5 fruit fly cellular contexts compared by ENCODE assay signal in the genomic region with DNA sequence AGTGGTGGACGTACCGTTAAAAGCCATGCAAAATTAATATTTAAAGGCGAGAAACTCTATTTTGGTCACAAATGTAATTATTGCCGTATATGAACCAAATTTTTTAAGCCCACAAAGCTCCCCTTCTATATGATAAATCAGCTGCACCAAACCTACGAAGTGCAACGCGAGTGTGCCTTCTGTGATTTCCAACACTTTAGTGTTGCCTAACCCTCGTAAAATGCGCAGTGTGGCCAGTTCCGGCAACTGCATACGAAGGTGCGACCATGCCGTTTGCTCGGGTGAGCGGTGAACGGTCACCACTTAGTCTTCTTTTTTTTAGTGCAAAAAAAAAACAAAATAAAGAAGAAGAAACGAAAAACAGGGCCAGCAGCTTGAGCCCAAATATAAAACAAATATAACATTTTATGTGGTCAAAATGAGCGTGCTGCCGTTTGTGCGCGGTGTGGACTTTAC.
A peak's percentile ranks its signal among the peaks of the same experiment; 100 is the strongest.
TF ChIP-seq lines count a peak whose summit lies in the region.

A gene (minus strand): TSS at position 201 of the 456 bp plus-strand sequence.
A gene (plus strand): TSS at position 266 of the 456 bp plus-strand sequence.

- peak; percentile 35 for TF ChIP-seq CTCF in whole organism, embryonic (GFP tag; optimal IDR thresholded peaks at IDR 0.05; lab: Kevin White, UChicago)

TF ChIP-seq in whole organism, adult, 20 proteins besides CTCF, POLR2A, EP300 and RAD21 (continues in another document):
- peak; percentile 74 for TF ChIP-seq pad (GFP tag; optimal IDR thresholded peaks at IDR 0.05; lab: Kevin White, UChicago)
- peak; percentile 96 for TF ChIP-seq CG14711 (tag; optimal IDR thresholded peaks at IDR 0.05; lab: Kevin White, UChicago)
- no peak for TF ChIP-seq cnc (optimal IDR thresholded peaks at IDR 0.05; lab: Kevin White, UChicago)
- peak; percentile 87 for TF ChIP-seq ovo (GFP tag; optimal IDR thresholded peaks at IDR 0.05; lab: Kevin White, UChicago)
- TF ChIP-seq CG11617 (GFP tag; optimal IDR thresholded peaks at IDR 0.05; lab: Kevin White, UChicago) = peak; percentile 85
- TF ChIP-seq CG1620 (GFP tag; optimal IDR thresholded peaks at IDR 0.05; lab: Kevin White, UChicago) = peak; percentile 85
- TF ChIP-seq kay (GFP tag; lab: Kevin White, UChicago; ENCODE audit: borderline replicate concordance) = no peak
- peak; percentile 77 for TF ChIP-seq tj (GFP tag; optimal IDR thresholded peaks at IDR 0.05; lab: Kevin White, UChicago)
- peak; percentile 49 for TF ChIP-seq CG33017 (tag; optimal IDR thresholded peaks at IDR 0.05; lab: Kevin White, UChicago)
- peak; percentile 65 for TF ChIP-seq CG5204 (GFP tag; optimal IDR thresholded peaks at IDR 0.05; lab: Kevin White, UChicago)
- peak; percentile 58 for TF ChIP-seq CG12768 (GFP tag; optimal IDR thresholded peaks at IDR 0.05; lab: Kevin White, UChicago)
- peak; percentile 82 for TF ChIP-seq CG7101 (tag; optimal IDR thresholded peaks at IDR 0.05; lab: Kevin White, UChicago)
- peak; percentile 87 for TF ChIP-seq bab1 (GFP tag; optimal IDR thresholded peaks at IDR 0.05; lab: Kevin White, UChicago)
- TF ChIP-seq cic (GFP tag; optimal IDR thresholded peaks at IDR 0.05; lab: Kevin White, UChicago) = peak; percentile 58
- peak; percentile 87 for TF ChIP-seq Hr96 (GFP tag; optimal IDR thresholded peaks at IDR 0.05; lab: Kevin White, UChicago)
- peak; percentile 70 for TF ChIP-seq Crg-1 (GFP tag; optimal IDR thresholded peaks at IDR 0.05; lab: Kevin White, UChicago)
- peak; percentile 88 for TF ChIP-seq Mnt (GFP tag; optimal IDR thresholded peaks at IDR 0.05; lab: Kevin White, UChicago)

TF ChIP-seq in whole organism, embryonic, 481 proteins besides CTCF, POLR2A, EP300 and RAD21 (continues in another document):
- peak; percentile 81 for TF ChIP-seq HmgZ (tag; optimal IDR thresholded peaks at IDR 0.05; lab: Kevin White, UChicago)
- 0 out of 3 replicates have a peak, but pooled peaks have one; percentile 45 for TF ChIP-seq C15 (GFP tag; IDR thresholded peaks at IDR 0.05; lab: Robert Waterston, UW)
- TF ChIP-seq mld (GFP tag; IDR thresholded peaks at IDR 0.05; lab: Robert Waterston, UW; ENCODE audit: partially characterized antibody) = no peak
- TF ChIP-seq zfh1 (GFP tag; IDR thresholded peaks at IDR 0.05; lab: Robert Waterston, UW) = peak; percentile 93
- no peak for TF ChIP-seq CG2129 (GFP tag; IDR thresholded peaks at IDR 0.05; lab: Robert Waterston, UW; ENCODE audit: partially characterized antibody)
- no peak for TF ChIP-seq psq (GFP tag; optimal IDR thresholded peaks at IDR 0.05; lab: Kevin White, UChicago)
- TF ChIP-seq btn (GFP tag; optimal IDR thresholded peaks at IDR 0.05; lab: Kevin White, UChicago) = peak; percentile 67
- TF ChIP-seq dan (GFP tag; IDR thresholded peaks at IDR 0.05; lab: Robert Waterston, UW) = peak; percentile 52; the same call in 1 of the 2 replicates
- TF ChIP-seq CG11456 (GFP tag; IDR thresholded peaks at IDR 0.05; lab: Robert Waterston, UW) = peak; percentile 92
- TF ChIP-seq tin (GFP tag; optimal IDR thresholded peaks at IDR 0.05; lab: Kevin White, UChicago) = peak; percentile 74
- no peak for TF ChIP-seq Dip2 (GFP tag; IDR thresholded peaks at IDR 0.05; lab: Robert Waterston, UW)
- TF ChIP-seq Optix (GFP tag; IDR thresholded peaks at IDR 0.05; lab: Robert Waterston, UW) = peak; percentile 92
- peak; percentile 80 for TF ChIP-seq CG12391 (tag; optimal IDR thresholded peaks at IDR 0.05; lab: Kevin White, UChicago)
- TF ChIP-seq Atf6 (GFP tag; IDR thresholded peaks at IDR 0.05; lab: Robert Waterston, UW) = peak; percentile 85
- TF ChIP-seq Gug (GFP tag; IDR thresholded peaks at IDR 0.05; lab: Robert Waterston, UW) = peak; percentile 93
- TF ChIP-seq CG12071 (GFP tag; optimal IDR thresholded peaks at IDR 0.05; lab: Kevin White, UChicago) = no peak
- TF ChIP-seq onecut (GFP tag; IDR thresholded peaks at IDR 0.05; lab: Robert Waterston, UW) = peak; percentile 43

TF ChIP-seq in whole organism, prepupa, 60 proteins besides CTCF, POLR2A, EP300 and RAD21 (continues in another document):
- TF ChIP-seq salr (GFP tag; optimal IDR thresholded peaks at IDR 0.05; lab: Kevin White, UChicago) (peak; percentile 75 to 88), CG11902 (GFP tag; optimal IDR thresholded peaks at IDR 0.05; lab: Kevin White, UChicago) (peak; percentile 83), CG6792 (GFP tag; optimal IDR thresholded peaks at IDR 0.05; lab: Kevin White, UChicago) (peak; percentile 84), CG10631 (GFP tag; optimal IDR thresholded peaks at IDR 0.05; lab: Kevin White, UChicago) (peak; percentile 86), Smox (GFP tag; optimal IDR thresholded peaks at IDR 0.05; lab: Kevin White, UChicago) (peak; percentile 82), lz (GFP tag; optimal IDR thresholded peaks at IDR 0.05; lab: Kevin White, UChicago) (peak; percentile 89), CG11294 (GFP tag; IDR thresholded peaks at IDR 0.05; lab: Robert Waterston, UW) (peak; percentile 89), Lpt (GFP tag; optimal IDR thresholded peaks at IDR 0.05; lab: Kevin White, UChicago) (peak; percentile 78), Eip75B (GFP tag; optimal IDR thresholded peaks at IDR 0.05; lab: Kevin White, UChicago) (peak; percentile 79), Sox15 (GFP tag; optimal IDR thresholded peaks at IDR 0.05; lab: Kevin White, UChicago) (peak; percentile 86), ss (GFP tag; optimal IDR thresholded peaks at IDR 0.05; lab: Kevin White, UChicago) (peak; percentile 97), Hr39 (GFP tag; optimal IDR thresholded peaks at IDR 0.05; lab: Kevin White, UChicago) (peak; percentile 93), vri (GFP tag; optimal IDR thresholded peaks at IDR 0.05; lab: Kevin White, UChicago) (peak; percentile 56), Gug (GFP tag; IDR thresholded peaks at IDR 0.05; lab: Robert Waterston, UW) (peak; percentile 92), CG10669 (GFP tag; optimal IDR thresholded peaks at IDR 0.05; lab: Kevin White, UChicago) (peak; percentile 84), CG6808 (GFP tag; optimal IDR thresholded peaks at IDR 0.05; lab: Kevin White, UChicago) (peak; percentile 95), esn (GFP tag; optimal IDR thresholded peaks at IDR 0.05; lab: Kevin White, UChicago) (peak; percentile 88), eg (GFP tag; IDR thresholded peaks at IDR 0.05; lab: Robert Waterston, UW) (peak; percentile 96)

TF ChIP-seq in whole organism, pupa, 21 proteins besides CTCF, POLR2A, EP300 and RAD21 (continues in another document):
- TF ChIP-seq CG15710 (tag; optimal IDR thresholded peaks at IDR 0.05; lab: Kevin White, UChicago) (peak; percentile 87), Pif1B (GFP tag; optimal IDR thresholded peaks at IDR 0.05; lab: Kevin White, UChicago) (peak; percentile 87), CG17806 (tag; optimal IDR thresholded peaks at IDR 0.05; lab: Kevin White, UChicago) (peak; percentile 80), gl (tag; optimal IDR thresholded peaks at IDR 0.05; lab: Kevin White, UChicago) (peak; percentile 96), CG10348 (GFP tag; IDR thresholded peaks at IDR 0.05; lab: Robert Waterston, UW) (peak; percentile 81; the same call in 1 of the 2 replicates), CG4496 (GFP tag; IDR thresholded peaks at IDR 0.05; lab: Robert Waterston, UW) (peak; percentile 97), Pif1A (GFP tag; optimal IDR thresholded peaks at IDR 0.05; lab: Kevin White, UChicago) (peak; percentile 91), rn (GFP tag; IDR thresholded peaks at IDR 0.05; lab: Robert Waterston, UW) (peak; percentile 87), CG14655 (GFP tag; optimal IDR thresholded peaks at IDR 0.05; lab: Kevin White, UChicago) (peak; percentile 89), Snoo (tag; optimal IDR thresholded peaks at IDR 0.05; lab: Kevin White, UChicago) (peak; percentile 74), CG12605 (GFP tag; IDR thresholded peaks at IDR 0.05; lab: Robert Waterston, UW) (peak; percentile 94), CG32121 (GFP tag; IDR thresholded peaks at IDR 0.05; lab: Robert Waterston, UW) (peak; percentile 94), CG8301 (tag; optimal IDR thresholded peaks at IDR 0.05; lab: Kevin White, UChicago) (peak; percentile 83), CG9948 (tag; optimal IDR thresholded peaks at IDR 0.05; lab: Kevin White, UChicago) (peak; percentile 73), D1 (tag; optimal IDR thresholded peaks at IDR 0.05; lab: Kevin White, UChicago) (no peak), fd96Ca (GFP tag; IDR thresholded peaks at IDR 0.05; lab: Robert Waterston, UW) (peak; percentile 97), Ets98B (GFP tag; IDR thresholded peaks at IDR 0.05; lab: Robert Waterston, UW) (peak; percentile 94), CG34367 (tag; optimal IDR thresholded peaks at IDR 0.05; lab: Kevin White, UChicago) (peak; percentile 91), CG13204 (GFP tag; optimal IDR thresholded peaks at IDR 0.05; lab: Kevin White, UChicago) (peak; percentile 92)

TF ChIP-seq in whole organism, wandering third instar larva, 38 proteins besides CTCF, POLR2A, EP300 and RAD21 (continues in another document):
- TF ChIP-seq N (GFP tag; optimal IDR thresholded peaks at IDR 0.05; lab: Kevin White, UChicago) (no peak), Dif (GFP tag; optimal IDR thresholded peaks at IDR 0.05; lab: Kevin White, UChicago; ENCODE audit: partially characterized antibody) (peak; percentile 13), dl (GFP tag; optimal IDR thresholded peaks at IDR 0.05; lab: Kevin White, UChicago; ENCODE audit: insufficient read depth in 1 of 2, partially characterized antibody in 2 of 2) (no peak), usp (GFP tag; optimal IDR thresholded peaks at IDR 0.05; lab: Kevin White, UChicago) (no peak), Jra (GFP tag; optimal IDR thresholded peaks at IDR 0.05; lab: Kevin White, UChicago) (peak; percentile 59), psq (GFP tag; optimal IDR thresholded peaks at IDR 0.05; lab: Kevin White, UChicago) (peak; percentile 67), fru (GFP tag; optimal IDR thresholded peaks at IDR 0.05; lab: Kevin White, UChicago) (peak; percentile 83), sage (GFP tag; optimal IDR thresholded peaks at IDR 0.05; lab: Kevin White, UChicago) (no peak), Mio (GFP tag; optimal IDR thresholded peaks at IDR 0.05; lab: Kevin White, UChicago) (peak; percentile 15), h (GFP tag; optimal IDR thresholded peaks at IDR 0.05; lab: Kevin White, UChicago) (peak; percentile 87), CrebA (GFP tag; optimal IDR thresholded peaks at IDR 0.05; lab: Kevin White, UChicago; ENCODE audit: borderline replicate concordance) (no peak), lola (GFP tag; optimal IDR thresholded peaks at IDR 0.05; lab: Kevin White, UChicago) (no peak), ey (GFP tag; optimal IDR thresholded peaks at IDR 0.05; lab: Kevin White, UChicago) (peak; percentile 86), jim (GFP tag; optimal IDR thresholded peaks at IDR 0.05; lab: Kevin White, UChicago) (peak; percentile 70), pan (optimal IDR thresholded peaks at IDR 0.05; lab: Kevin White, UChicago) (no peak), sv (GFP tag; optimal IDR thresholded peaks at IDR 0.05; lab: Kevin White, UChicago) (peak; percentile 69), Dfd (GFP tag; optimal IDR thresholded peaks at IDR 0.05; lab: Kevin White, UChicago) (no peak), Vsx2 (GFP tag; optimal IDR thresholded peaks at IDR 0.05; lab: Kevin White, UChicago; ENCODE audit: partially characterized antibody) (no peak), rgr (GFP tag; optimal IDR thresholded peaks at IDR 0.05; lab: Kevin White, UChicago) (peak; percentile 88), HLH106 (tag; optimal IDR thresholded peaks at IDR 0.05; lab: Kevin White, UChicago) (peak; percentile 78)
